Worm (Caenorhabditis elegans) whole organism, early embryonic: ENCODE results near the gene F11A5.16.

Source experiments
- B0310.2 ChIP-seq: sonication (generic microtip); optimal IDR thresholded peaks from 2 replicates; lab custom pipeline; 2016; ENCODE audit warnings: mild to moderate bottlenecking, missing genetic modification characterization, missing compliant biosample characterization
- F13C5.2 ChIP-seq: sonication (generic microtip); optimal IDR thresholded peaks from 2 replicates; lab custom pipeline; 2017; ENCODE audit warnings: mild to moderate bottlenecking, missing genetic modification characterization, inconsistent platforms, missing compliant biosample characterization
- ama-1 ChIP-seq: fragments of 150-350 bp; optimal IDR thresholded peaks from 2 replicates; lab custom pipeline; 2014
- ets-7 ChIP-seq: sonication (generic microtip); optimal IDR thresholded peaks from 2 replicates; lab custom pipeline; 2016; ENCODE audit warnings: missing genotype, missing genetic modification characterization, missing compliant biosample characterization
- tra-4 ChIP-seq: sonication (generic microtip); optimal IDR thresholded peaks from 2 replicates; lab custom pipeline; 2017; ENCODE audit warnings: missing genetic modification characterization, missing compliant biosample characterization

ce11 chrV:16225524-16226116 lies 14.9 kb downstream of the F11A5.16 start:
- TF ChIP-seq F13C5.2: no peak
- TF ChIP-seq ama-1 (lab: Kevin White, UChicago): no peak
- no peak for TF ChIP-seq tra-4 (tag; lab: Kevin White, UChicago)
- TF ChIP-seq ets-7 (tag; lab: Kevin White, UChicago): no peak
- TF ChIP-seq B0310.2 (tag; lab: Kevin White, UChicago): no peak
